Fruit fly (Drosophila melanogaster) whole organism, embryonic: ENCODE results near the gene CG31633.

Experiments
- B-H2 ChIP-seq: fragments of 200-800 bp; sonication (Bioruptor generic); optimal IDR thresholded peaks from 2 replicates; lab custom pipeline; 2018; ENCODE audit warnings: missing biosample characterization, mild to moderate bottlenecking, missing genetic modification characterization
- Bteb2 ChIP-seq: fragments of 200-800 bp; sonication (Bioruptor generic); optimal IDR thresholded peaks from 2 replicates; lab custom pipeline; 2016; ENCODE audit warnings: missing biosample characterization, missing genetic modification characterization
- CG10147 ChIP-seq: fragments of 200-800 bp; sonication (Bioruptor generic); optimal IDR thresholded peaks from 2 replicates; lab custom pipeline; 2019; ENCODE audit warnings: missing biosample characterization, mild to moderate bottlenecking, missing genetic modification characterization, moderate library complexity
- CG10267 ChIP-seq: fragments of 200-800 bp; sonication (Bioruptor generic); optimal IDR thresholded peaks from 2 replicates; lab custom pipeline; 2018; ENCODE audit warnings: missing biosample characterization, mild to moderate bottlenecking, missing genetic modification characterization, moderate library complexity
- CG12659 ChIP-seq: fragments of 200-800 bp; sonication (Bioruptor generic); optimal IDR thresholded peaks from 3 replicates; lab custom pipeline; 2017; ENCODE audit warnings: mild to moderate bottlenecking, missing biosample characterization, missing genetic modification reagents, missing genetic modification characterization
- CG13424 ChIP-seq: fragments of 200-800 bp; sonication (Bioruptor generic); optimal IDR thresholded peaks from 2 replicates; lab custom pipeline; 2019; ENCODE audit warnings: missing biosample characterization, mild to moderate bottlenecking, missing genetic modification characterization, moderate library complexity
- CG14667 ChIP-seq: fragments of 200-800 bp; sonication (Bioruptor generic); IDR thresholded peaks from 2 replicates; pipeline ENCODE4 v1.3.6; 2022; ENCODE audit warnings: missing biosample characterization, missing genetic modification characterization
- CG14860 ChIP-seq: fragments of 200-800 bp; sonication (Bioruptor generic); IDR thresholded peaks from 3 replicates; pipeline ENCODE4 v1.3.6; 2022; ENCODE audit warnings: missing biosample characterization, missing genetic modification characterization; ENCODE audit not compliant: partially characterized antibody
- CG15479 ChIP-seq: fragments of 200-800 bp; sonication (Bioruptor generic); optimal IDR thresholded peaks from 3 replicates; lab custom pipeline; 2019; ENCODE audit warnings: missing biosample characterization, mild to moderate bottlenecking, missing genetic modification characterization, moderate library complexity
- CG17385 ChIP-seq: fragments of 200-800 bp; sonication (Bioruptor generic); optimal IDR thresholded peaks from 3 replicates; lab custom pipeline; 2018; ENCODE audit warnings: missing biosample characterization, mild to moderate bottlenecking, missing genetic modification characterization
- CG17612 ChIP-seq: fragments of 200-800 bp; sonication (Bioruptor generic); IDR thresholded peaks from 2 replicates; pipeline ENCODE4 v1.3.6; 2022; ENCODE audit warnings: missing biosample characterization, missing genetic modification characterization
- CG1832 ChIP-seq: fragments of 200-800 bp; sonication (Bioruptor generic); optimal IDR thresholded peaks from 2 replicates; lab custom pipeline; 2017; ENCODE audit warnings: missing biosample characterization, mild to moderate bottlenecking, missing genetic modification characterization, inconsistent platforms
- CG30431 ChIP-seq: fragments of 200-800 bp; sonication (Bioruptor generic); optimal IDR thresholded peaks from 2 replicates; lab custom pipeline; 2017; ENCODE audit warnings: missing biosample characterization, missing genetic modification characterization
- CG3847 ChIP-seq: fragments of 200-800 bp; sonication (Bioruptor generic); IDR thresholded peaks from 2 replicates; pipeline ENCODE4 v1.3.6; 2022; ENCODE audit warnings: missing biosample characterization, missing genetic modification characterization
- CG3995 ChIP-seq: fragments of 200-800 bp; sonication (Bioruptor generic); optimal IDR thresholded peaks from 3 replicates; lab custom pipeline; 2016; ENCODE audit warnings: missing biosample characterization, missing genetic modification characterization
- CG43689 ChIP-seq: fragments of 200-800 bp; sonication (Bioruptor generic); IDR thresholded peaks from 2 replicates; pipeline ENCODE4 v1.3.6; 2022; ENCODE audit warnings: missing biosample characterization, missing genetic modification characterization
- CG4617 ChIP-seq: fragments of 200-800 bp; sonication (Bioruptor generic); optimal IDR thresholded peaks from 3 replicates; lab custom pipeline; 2016; ENCODE audit warnings: missing biosample characterization, missing genetic modification characterization, borderline replicate concordance
- CG5953 ChIP-seq: fragments of 200-800 bp; sonication (Bioruptor generic); IDR thresholded peaks from 2 replicates; pipeline ENCODE4 v1.3.6; 2022; ENCODE audit warnings: missing biosample characterization, missing genetic modification characterization
- CG7372 ChIP-seq: fragments of 200-800 bp; sonication (Bioruptor generic); IDR thresholded peaks from 2 replicates; pipeline ENCODE4 v1.3.6; 2022; ENCODE audit warnings: missing biosample characterization, missing genetic modification characterization
- CG7786 ChIP-seq: fragments of 200-800 bp; sonication (Bioruptor generic); optimal IDR thresholded peaks from 2 replicates; lab custom pipeline; 2016; ENCODE audit warnings: missing biosample characterization, missing genetic modification characterization
- CG8089 ChIP-seq: fragments of 200-800 bp; sonication (Bioruptor generic); optimal IDR thresholded peaks from 3 replicates; lab custom pipeline; 2016; ENCODE audit warnings: missing biosample characterization, missing genetic modification characterization
- CG9797 ChIP-seq: fragments of 200-800 bp; sonication (Bioruptor generic); optimal IDR thresholded peaks from 3 replicates; lab custom pipeline; 2018; ENCODE audit warnings: missing biosample characterization, mild to moderate bottlenecking, missing genetic modification characterization
- CrebB ChIP-seq: fragments of 200-800 bp; sonication (Bioruptor generic); optimal IDR thresholded peaks from 3 replicates; lab custom pipeline; 2018; ENCODE audit warnings: missing biosample characterization, mild to moderate bottlenecking, missing genetic modification characterization
- D ChIP-seq, 2 experiments: fragments of 200-800 bp in 1 of 2; fragments of >200 bp in 1 of 2; sonication (Bioruptor generic) in 1 of 2; optimal IDR thresholded peaks; 2 replicates in 1 of 2; 3 replicates in 1 of 2; lab custom pipeline; 2017; ENCODE audit warnings: mild to moderate bottlenecking in 1 of 2, missing biosample characterization in 1 of 2, missing genetic modification characterization in 1 of 2, missing genetic modification reagents in 1 of 2
- Dbx ChIP-seq: fragments of 200-800 bp; sonication (Bioruptor generic); IDR thresholded peaks from 3 replicates; pipeline ENCODE4 v1.3.6; 2022; ENCODE audit warnings: missing biosample characterization, missing genetic modification characterization
- Deaf1 ChIP-seq: fragments of 200-800 bp; optimal IDR thresholded peaks from 3 replicates; lab custom pipeline; 2019; ENCODE audit warnings: missing biosample characterization, mild to moderate bottlenecking, missing genetic modification characterization, moderate library complexity
- Dek ChIP-seq: fragments of 200-800 bp; sonication (Bioruptor generic); optimal IDR thresholded peaks from 3 replicates; lab custom pipeline; 2019; ENCODE audit warnings: missing biosample characterization, mild to moderate bottlenecking, missing genetic modification characterization, moderate library complexity
- Eip74EF ChIP-seq, 2 experiments: fragments of 200-800 bp in 1 of 2; fragments of >200 bp in 1 of 2; sonication (Bioruptor generic) in 1 of 2; optimal IDR thresholded peaks; 2 replicates each; lab custom pipeline; 2017 to 2019; ENCODE audit warnings: missing biosample characterization in 2 of 2, missing genetic modification characterization in 2 of 2, mild to moderate bottlenecking in 1 of 2, moderate library complexity in 1 of 2
- Ets65A ChIP-seq: fragments of 200-800 bp; sonication (Bioruptor generic); peaks from one replicate; lab custom pipeline; 2016; ENCODE audit warnings: missing biosample characterization, missing genetic modification characterization
- MESR4 ChIP-seq: fragments of 200-800 bp; sonication (Bioruptor generic); optimal IDR thresholded peaks from 2 replicates; lab custom pipeline; 2018; ENCODE audit warnings: missing biosample characterization, mild to moderate bottlenecking, missing genetic modification characterization, moderate library complexity
- Nf-YA ChIP-seq: fragments of 200-800 bp; sonication (Bioruptor generic); IDR thresholded peaks from 2 replicates; pipeline ENCODE4 v1.3.6; 2022; ENCODE audit warnings: missing biosample characterization, missing genetic modification characterization
- Opbp ChIP-seq: fragments of 200-800 bp; sonication (Bioruptor generic); IDR thresholded peaks from 3 replicates; pipeline ENCODE4 v1.3.6; 2022; ENCODE audit warnings: missing biosample characterization, missing genetic modification characterization; ENCODE audit not compliant: partially characterized antibody
- Taf1 ChIP-seq: fragments of 200-800 bp; sonication (Bioruptor generic); IDR thresholded peaks from 2 replicates; pipeline ENCODE4 v1.3.6; 2022; ENCODE audit warnings: missing biosample characterization, missing genetic modification characterization
- Xrp1 ChIP-seq: fragments of 200-800 bp; sonication (Bioruptor generic); IDR thresholded peaks from 2 replicates; pipeline ENCODE4 v1.3.6; 2022; ENCODE audit warnings: missing biosample characterization, missing genetic modification characterization
- abd-A ChIP-seq: fragments of 200-800 bp; sonication (Bioruptor generic); optimal IDR thresholded peaks from 3 replicates; lab custom pipeline; 2019; ENCODE audit warnings: missing biosample characterization, mild to moderate bottlenecking, missing genetic modification characterization, moderate library complexity
- bsh ChIP-seq, 2 experiments: fragments of 200-800 bp; sonication (Bioruptor generic); optimal IDR thresholded peaks; 2 replicates each; lab custom pipeline; 2017 to 2018; ENCODE audit warnings: mild to moderate bottlenecking in 2 of 2, missing biosample characterization in 2 of 2, missing genetic modification characterization in 2 of 2, moderate library complexity in 1 of 2
- crp ChIP-seq, 2 experiments: fragments of 200-800 bp; sonication (Bioruptor generic); optimal IDR thresholded peaks; 2 replicates in 1 of 2; 3 replicates in 1 of 2; lab custom pipeline; 2017; ENCODE audit warnings: missing biosample characterization in 2 of 2, missing genetic modification characterization in 2 of 2, mild to moderate bottlenecking in 1 of 2, moderate library complexity in 1 of 2
- nerfin-2 ChIP-seq: fragments of 200-800 bp; sonication (Bioruptor generic); IDR thresholded peaks from 2 replicates; pipeline ENCODE4 v1.3.6; 2022; ENCODE audit warnings: missing biosample characterization, missing genetic modification characterization; ENCODE audit not compliant: partially characterized antibody
- nmo ChIP-seq: fragments of 200-800 bp; sonication (Bioruptor generic); optimal IDR thresholded peaks from 2 replicates; lab custom pipeline; 2018; ENCODE audit warnings: missing biosample characterization, mild to moderate bottlenecking, missing genetic modification characterization, moderate library complexity
- otp ChIP-seq: fragments of 200-800 bp; sonication (Bioruptor generic); IDR thresholded peaks from 3 replicates; pipeline ENCODE4, ENCODE4 v1.3.6; 2022; ENCODE audit warnings: missing biosample characterization, missing genetic modification characterization
- pho ChIP-seq: fragments of 200-800 bp; sonication (Bioruptor generic); optimal IDR thresholded peaks from 2 replicates; lab custom pipeline; 2016; ENCODE audit warnings: missing biosample characterization, missing genetic modification characterization
- pita ChIP-seq: fragments of 200-800 bp; sonication (Bioruptor generic); optimal IDR thresholded peaks from 2 replicates; lab custom pipeline; 2017; ENCODE audit warnings: missing biosample characterization, mild to moderate bottlenecking, missing genetic modification characterization
- prd ChIP-seq, 3 experiments: fragments of >200 bp in 2 of 3; fragments of 200-800 bp in 1 of 3; sonication (Bioruptor generic) in 1 of 3; optimal IDR thresholded peaks in 2 of 3; IDR thresholded peaks in 1 of 3; 2 replicates in 2 of 3; 3 replicates in 1 of 3; pipeline versions ENCODE4 v1.3.6 to Lab custom; 2017 to 2022; ENCODE audit warnings: missing biosample characterization in 1 of 3, missing genetic modification characterization in 1 of 3
- tap ChIP-seq: fragments of 200-800 bp; optimal IDR thresholded peaks from 3 replicates; lab custom pipeline; 2019; ENCODE audit warnings: missing biosample characterization, mild to moderate bottlenecking, missing genetic modification characterization, moderate library complexity
- tin ChIP-seq: fragments of 200-800 bp; sonication (Bioruptor generic); optimal IDR thresholded peaks from 3 replicates; lab custom pipeline; 2016; ENCODE audit warnings: missing biosample characterization, missing genetic modification characterization
- trh ChIP-seq: fragments of 200-800 bp; sonication (Bioruptor generic); optimal IDR thresholded peaks from 2 replicates; lab custom pipeline; 2016; ENCODE audit warnings: missing biosample characterization, missing genetic modification characterization
- tup ChIP-seq: fragments of 200-800 bp; sonication (Bioruptor generic); optimal IDR thresholded peaks from 2 replicates; lab custom pipeline; 2016; ENCODE audit warnings: missing biosample characterization, mild to moderate bottlenecking, missing genetic modification characterization, moderate library complexity

Gene CG31633

dm6 chr2L:6649085-6649754 is 6.9 kb downstream of the CG31633 start, which contains the start of the genes CG31635 and Tango1 (continued):
- TF ChIP-seq tin (GFP tag; lab: Kevin White, UChicago) = no peak
- TF ChIP-seq Dbx (GFP tag; lab: Robert Waterston, UW) = 0 out of 3 replicates have a peak, but pooled peaks have one; percentile 52
- TF ChIP-seq CG5953 (GFP tag; lab: Robert Waterston, UW) = no peak
- TF ChIP-seq pita (GFP tag; lab: Kevin White, UChicago) = no peak
- no peak for TF ChIP-seq bsh (GFP tag; optimal IDR thresholded peaks at IDR 0.05; lab: Kevin White, UChicago)
- TF ChIP-seq otp (GFP tag; lab: Robert Waterston, UW) = no peak
- TF ChIP-seq CG15479 (GFP tag; lab: Kevin White, UChicago) = peak; percentile 31
- no peak for TF ChIP-seq prd (optimal IDR thresholded peaks at IDR 0.05; lab: Kevin White, UChicago)
- TF ChIP-seq prd (GFP tag; IDR thresholded peaks at IDR 0.05; lab: Robert Waterston, UW) = peak; percentile 62; the same call in 1 of the 3 replicates
- TF ChIP-seq abd-A (tag; lab: Kevin White, UChicago) = no peak
- peak; percentile 72 for TF ChIP-seq Deaf1
- TF ChIP-seq CrebB (tag; lab: Kevin White, UChicago) = no peak
- TF ChIP-seq Taf1 (GFP tag; lab: Robert Waterston, UW) = no peak
- no peak for TF ChIP-seq D (optimal IDR thresholded peaks at IDR 0.05; lab: Kevin White, UChicago)
- TF ChIP-seq D (GFP tag; optimal IDR thresholded peaks at IDR 0.05; lab: Kevin White, UChicago) = no peak
- peak; percentile 32; the same call in 1 of the 2 replicates for TF ChIP-seq CG3847
- TF ChIP-seq pho = no peak
- peak; percentile 80 for TF ChIP-seq Ets65A (GFP tag; lab: Kevin White, UChicago)
- TF ChIP-seq CG43689 (GFP tag; lab: Robert Waterston, UW) = no peak
- TF ChIP-seq CG12659 = peak; percentile 71
- TF ChIP-seq Nf-YA (GFP tag; lab: Robert Waterston, UW) = no peak
- TF ChIP-seq Opbp (GFP tag; lab: Robert Waterston, UW) = 0 out of 3 replicates have a peak, but pooled peaks have one; percentile 33
- no peak for TF ChIP-seq CG14667 (GFP tag; lab: Robert Waterston, UW)
- TF ChIP-seq CG1832 = no peak
- no peak for TF ChIP-seq CG10147 (GFP tag; lab: Kevin White, UChicago)
- TF ChIP-seq CG3995 (GFP tag; lab: Kevin White, UChicago) = no peak
- TF ChIP-seq Dek = no peak
- TF ChIP-seq CG10267 = peak; percentile 66
- TF ChIP-seq CG30431 (GFP tag; lab: Kevin White, UChicago) = no peak
- 0 out of 2 replicates have a peak, but pooled peaks have one; percentile 24 for TF ChIP-seq Xrp1 (GFP tag; lab: Robert Waterston, UW)
- TF ChIP-seq crp (GFP tag; optimal IDR thresholded peaks at IDR 0.05; lab: Kevin White, UChicago) = peak in 1 of 2 experiments; percentile 72
- peak; percentile 7 for TF ChIP-seq CG13424 (tag; lab: Kevin White, UChicago)
- no peak for TF ChIP-seq tap (tag; lab: Kevin White, UChicago)
- no peak for TF ChIP-seq tup
- TF ChIP-seq CG8089 (GFP tag; lab: Kevin White, UChicago) = no peak
- no peak for TF ChIP-seq CG7786
- TF ChIP-seq Bteb2 (GFP tag; lab: Kevin White, UChicago) = no peak
- TF ChIP-seq MESR4 (GFP tag; lab: Kevin White, UChicago) = peak; percentile 89
- no peak for TF ChIP-seq Eip74EF (GFP tag; optimal IDR thresholded peaks at IDR 0.05; lab: Kevin White, UChicago)
- TF ChIP-seq nerfin-2 (GFP tag; lab: Robert Waterston, UW) = no peak
- TF ChIP-seq trh (GFP tag; lab: Kevin White, UChicago) = no peak
- no peak for TF ChIP-seq CG17385 (GFP tag; lab: Kevin White, UChicago)
- TF ChIP-seq nmo (GFP tag; lab: Kevin White, UChicago) = peak; percentile 76
- TF ChIP-seq B-H2 (GFP tag; lab: Kevin White, UChicago) = no peak
- TF ChIP-seq CG17612 (GFP tag; lab: Robert Waterston, UW) = no peak
- TF ChIP-seq CG4617 (GFP tag; lab: Kevin White, UChicago) = peak; percentile 68
- no peak for TF ChIP-seq CG14860 (GFP tag; lab: Robert Waterston, UW)
- peak; percentile 97 for TF ChIP-seq CG9797 (GFP tag; lab: Kevin White, UChicago)
- 0 out of 2 replicates have a peak, but pooled peaks have one; percentile 14 for TF ChIP-seq CG7372 (GFP tag; lab: Robert Waterston, UW)
